Fruit fly (Drosophila melanogaster) whole organism, embryonic: ENCODE results near the gene I-2.
A peak's percentile ranks its signal among the peaks of the same experiment; 100 is the strongest.

Experiments used
- Aef1 ChIP-seq: fragments of 200-800 bp; sonication (Bioruptor generic); IDR thresholded peaks from 3 replicates; pipeline ENCODE4 v1.3.6; 2022; ENCODE audit warnings: missing biosample characterization, missing genetic modification characterization
- Antp ChIP-seq: fragments of 200-800 bp; sonication (Bioruptor generic); optimal IDR thresholded peaks from 3 replicates; lab custom pipeline; 2016; ENCODE audit warnings: missing biosample characterization, missing genetic modification characterization
- Bteb2 ChIP-seq: fragments of 200-800 bp; sonication (Bioruptor generic); optimal IDR thresholded peaks from 2 replicates; lab custom pipeline; 2016; ENCODE audit warnings: missing biosample characterization, missing genetic modification characterization
- CG10959 ChIP-seq: fragments of 200-800 bp; sonication (Bioruptor generic); IDR thresholded peaks from 2 replicates; pipeline ENCODE4 v1.3.6; 2022; ENCODE audit warnings: missing biosample characterization, missing genetic modification characterization
- CG11456 ChIP-seq: fragments of 200-800 bp; sonication (Bioruptor generic); IDR thresholded peaks from 3 replicates; pipeline ENCODE4 v1.3.6; 2022; ENCODE audit warnings: missing biosample characterization, missing genetic modification characterization
- CG12071 ChIP-seq: fragments of 200-800 bp; sonication (Bioruptor generic); optimal IDR thresholded peaks from 3 replicates; lab custom pipeline; 2018; ENCODE audit warnings: missing biosample characterization, mild to moderate bottlenecking, missing genetic modification characterization
- CG1602 ChIP-seq: fragments of 200-800 bp; sonication (Bioruptor generic); optimal IDR thresholded peaks from 3 replicates; lab custom pipeline; 2016; ENCODE audit warnings: missing biosample characterization, missing genetic modification characterization
- CG17912 ChIP-seq: fragments of 200-800 bp; sonication (Bioruptor generic); optimal IDR thresholded peaks from 2 replicates; lab custom pipeline; 2018; ENCODE audit warnings: missing biosample characterization, mild to moderate bottlenecking, missing genetic modification characterization
- CG18262 ChIP-seq: fragments of 200-800 bp; optimal IDR thresholded peaks from 3 replicates; lab custom pipeline; 2019; ENCODE audit warnings: missing biosample characterization, mild to moderate bottlenecking, missing genetic modification characterization, moderate library complexity
- CG2129 ChIP-seq: fragments of 200-800 bp; sonication (Bioruptor generic); IDR thresholded peaks from 2 replicates; pipeline ENCODE4 v1.3.6; 2022; ENCODE audit warnings: missing biosample characterization, missing genetic modification characterization; ENCODE audit not compliant: partially characterized antibody
- CG2875 ChIP-seq: fragments of 200-800 bp; sonication (Bioruptor generic); optimal IDR thresholded peaks from 2 replicates; lab custom pipeline; 2017; ENCODE audit warnings: missing biosample characterization, mild to moderate bottlenecking, missing genetic modification characterization, missing genetic modification reagents
- CG4360 ChIP-seq: fragments of 200-800 bp; sonication (Bioruptor generic); IDR thresholded peaks from 2 replicates; pipeline ENCODE4 v1.3.6; 2022; ENCODE audit warnings: missing biosample characterization, missing genetic modification characterization
- CG7271 ChIP-seq: fragments of 200-800 bp; sonication (Bioruptor generic); optimal IDR thresholded peaks from 2 replicates; lab custom pipeline; 2018; ENCODE audit warnings: missing biosample characterization, mild to moderate bottlenecking, missing genetic modification characterization, moderate library complexity
- CG8765 ChIP-seq: fragments of 200-800 bp; sonication (Bioruptor generic); IDR thresholded peaks from 2 replicates; pipeline ENCODE4 v1.3.6; 2022; ENCODE audit warnings: missing biosample characterization, missing genetic modification characterization
- CG9437 ChIP-seq: fragments of 200-800 bp; sonication (Bioruptor generic); optimal IDR thresholded peaks from 2 replicates; lab custom pipeline; 2018; ENCODE audit warnings: missing biosample characterization, mild to moderate bottlenecking, missing genetic modification characterization
- CG9609 ChIP-seq: fragments of 200-800 bp; sonication (Bioruptor generic); optimal IDR thresholded peaks from 3 replicates; lab custom pipeline; 2016; ENCODE audit warnings: missing biosample characterization, missing genetic modification characterization
- Doc3 ChIP-seq: fragments of 200-800 bp; sonication (Bioruptor generic); IDR thresholded peaks from 3 replicates; pipeline ENCODE4 v1.3.6; 2022; ENCODE audit warnings: missing biosample characterization, missing genetic modification characterization; ENCODE audit not compliant: partially characterized antibody
- Drgx ChIP-seq: fragments of 200-800 bp; sonication (Bioruptor generic); IDR thresholded peaks from 2 replicates; pipeline ENCODE4 v1.3.6; 2022; ENCODE audit warnings: missing biosample characterization, missing genetic modification characterization
- Ets65A ChIP-seq: fragments of 200-800 bp; sonication (Bioruptor generic); peaks from one replicate; lab custom pipeline; 2016; ENCODE audit warnings: missing biosample characterization, missing genetic modification characterization
- Ets97D ChIP-seq: fragments of 200-800 bp; sonication (Bioruptor generic); optimal IDR thresholded peaks from 3 replicates; lab custom pipeline; 2016; ENCODE audit warnings: missing biosample characterization, missing genetic modification characterization
- HLH3B ChIP-seq: fragments of 200-800 bp; sonication (Bioruptor generic); IDR thresholded peaks from 2 replicates; pipeline ENCODE4 v1.3.6; 2022; ENCODE audit warnings: missing biosample characterization, missing genetic modification characterization
- Kr ChIP-seq: fragments of 200-800 bp; sonication (Bioruptor generic); optimal IDR thresholded peaks from 2 replicates; lab custom pipeline; 2017; ENCODE audit warnings: missing biosample characterization, mild to moderate bottlenecking, missing genetic modification characterization
- Mad ChIP-seq: fragments of 200-800 bp; sonication (Bioruptor generic); optimal IDR thresholded peaks from 2 replicates; lab custom pipeline; 2016; ENCODE audit warnings: missing biosample characterization, missing genetic modification characterization
- Med ChIP-seq: fragments of 200-800 bp; sonication (Bioruptor generic); peaks from one replicate; lab custom pipeline; 2016; ENCODE audit warnings: missing biosample characterization, missing genetic modification characterization, mild to moderate bottlenecking, inconsistent platforms, moderate library complexity
- Rfx ChIP-seq: fragments of 200-800 bp; sonication (Bioruptor generic); IDR thresholded peaks from 2 replicates; pipeline ENCODE4 v1.3.6; 2022; ENCODE audit warnings: missing biosample characterization, missing genetic modification characterization
- ab ChIP-seq: fragments of 200-800 bp; sonication (Bioruptor generic); optimal IDR thresholded peaks from 2 replicates; lab custom pipeline; 2016; ENCODE audit warnings: missing biosample characterization, missing genetic modification characterization
- aop ChIP-seq: fragments of 200-800 bp; sonication (Bioruptor generic); IDR thresholded peaks from 2 replicates; pipeline ENCODE4 v1.3.6; 2022; ENCODE audit warnings: missing biosample characterization, missing genetic modification characterization
- bbx ChIP-seq: fragments of 200-800 bp; sonication (Bioruptor generic); IDR thresholded peaks from 2 replicates; pipeline ENCODE4 v1.3.6; 2022; ENCODE audit warnings: missing biosample characterization, missing genetic modification characterization; ENCODE audit not compliant: partially characterized antibody
- bowl ChIP-seq: fragments of 200-800 bp; sonication (Bioruptor generic); IDR thresholded peaks from 2 replicates; pipeline ENCODE4 v1.3.6; 2022; ENCODE audit warnings: missing biosample characterization, missing genetic modification characterization
- br ChIP-seq: fragments of >200 bp; optimal IDR thresholded peaks from 2 replicates; lab custom pipeline; 2017
- chinmo ChIP-seq: fragments of 200-800 bp; sonication (Bioruptor generic); IDR thresholded peaks from 4 replicates; pipeline ENCODE4 v1.3.6; 2022; ENCODE audit warnings: missing biosample characterization, missing genetic modification characterization; ENCODE audit not compliant: partially characterized antibody
- corto ChIP-seq: fragments of 200-800 bp; sonication (Bioruptor generic); optimal IDR thresholded peaks from 2 replicates; lab custom pipeline; 2016; ENCODE audit warnings: missing biosample characterization, mild to moderate bottlenecking, missing genetic modification characterization, moderate library complexity
- crc ChIP-seq: fragments of 200-800 bp; sonication (Bioruptor generic); optimal IDR thresholded peaks from 2 replicates; lab custom pipeline; 2016; ENCODE audit warnings: missing biosample characterization, missing genetic modification characterization
- croc ChIP-seq: fragments of 200-800 bp; sonication (Bioruptor generic); conservative IDR thresholded peaks from 3 replicates; pipeline ENCODE4 v1.3.6; 2022; ENCODE audit warnings: missing biosample characterization, missing genetic modification characterization
- ems ChIP-seq: fragments of 200-800 bp; sonication (Bioruptor generic); optimal IDR thresholded peaks from 3 replicates; lab custom pipeline; 2016; ENCODE audit warnings: missing biosample characterization, missing genetic modification characterization
- eve ChIP-seq, 2 experiments: fragments of >200 bp; optimal IDR thresholded peaks; 2 replicates each; lab custom pipeline; 2017; ENCODE audit warnings: missing biosample characterization in 2 of 2, missing genetic modification characterization in 2 of 2
- fu2 ChIP-seq: fragments of 200-800 bp; sonication (Bioruptor generic); optimal IDR thresholded peaks from 2 replicates; lab custom pipeline; 2016; ENCODE audit warnings: missing biosample characterization, missing genetic modification characterization
- gcm ChIP-seq: fragments of 200-800 bp; sonication (Bioruptor generic); optimal IDR thresholded peaks from 2 replicates; lab custom pipeline; 2019; ENCODE audit warnings: missing biosample characterization, mild to moderate bottlenecking, missing genetic modification characterization, moderate library complexity
- gem ChIP-seq: fragments of 200-800 bp; sonication (Bioruptor generic); optimal IDR thresholded peaks from 2 replicates; lab custom pipeline; 2019; ENCODE audit warnings: missing biosample characterization, mild to moderate bottlenecking, missing genetic modification characterization, moderate library complexity
- grn ChIP-seq: fragments of 200-800 bp; sonication (Bioruptor generic); optimal IDR thresholded peaks from 3 replicates; lab custom pipeline; 2017; ENCODE audit warnings: missing biosample characterization, missing genetic modification characterization
- insv ChIP-seq, 2 experiments: fragments of 200-800 bp; sonication (Bioruptor generic); optimal IDR thresholded peaks; 3 replicates each; lab custom pipeline; 2016 to 2018; ENCODE audit warnings: missing biosample characterization in 2 of 2, missing genetic modification characterization in 2 of 2
- jing ChIP-seq: fragments of 200-800 bp; sonication (Bioruptor generic); optimal IDR thresholded peaks from 2 replicates; lab custom pipeline; 2018; ENCODE audit warnings: missing biosample characterization, mild to moderate bottlenecking, missing genetic modification characterization
- pan ChIP-seq, 4 experiments: fragments of >200 bp in 3 of 4; fragments of 200-800 bp in 1 of 4; sonication (Bioruptor generic) in 1 of 4; optimal IDR thresholded peaks in 3 of 4; IDR thresholded peaks in 1 of 4; 2 replicates each; pipeline versions ENCODE4 v1.3.6 to Lab custom; 2017 to 2022; ENCODE audit warnings: missing biosample characterization in 2 of 4, missing genetic modification characterization in 2 of 4, mixed read lengths in 1 of 4
- phol ChIP-seq: fragments of 200-800 bp; sonication (Bioruptor generic); optimal IDR thresholded peaks from 3 replicates; lab custom pipeline; 2018; ENCODE audit warnings: missing biosample characterization, mild to moderate bottlenecking, missing genetic modification characterization, moderate library complexity
- ranshi ChIP-seq: fragments of 200-800 bp; sonication (Bioruptor generic); IDR thresholded peaks from 2 replicates; pipeline ENCODE4 v1.3.6; 2022; ENCODE audit warnings: missing biosample characterization, missing genetic modification characterization
- slbo ChIP-seq: fragments of 200-800 bp; sonication (Bioruptor generic); IDR thresholded peaks from 2 replicates; pipeline ENCODE4 v1.3.6; 2022; ENCODE audit warnings: missing biosample characterization, missing genetic modification characterization
- stwl ChIP-seq: fragments of 200-800 bp; sonication (Bioruptor generic); optimal IDR thresholded peaks from 3 replicates; lab custom pipeline; 2018; ENCODE audit warnings: missing biosample characterization, mild to moderate bottlenecking, missing genetic modification characterization, moderate library complexity
- tll ChIP-seq, 2 experiments: fragments of 200-800 bp in 1 of 2; fragments of >200 bp in 1 of 2; sonication (Bioruptor generic) in 1 of 2; optimal IDR thresholded peaks; 2 replicates each; lab custom pipeline; 2017 to 2019; ENCODE audit warnings: missing biosample characterization in 2 of 2, missing genetic modification characterization in 2 of 2, mild to moderate bottlenecking in 1 of 2, moderate library complexity in 1 of 2
- zen ChIP-seq: fragments of 200-800 bp; sonication (Bioruptor generic); optimal IDR thresholded peaks from 3 replicates; lab custom pipeline; 2018; ENCODE audit warnings: missing biosample characterization, mild to moderate bottlenecking, missing genetic modification characterization, moderate library complexity

I-2 gene

DNA sequence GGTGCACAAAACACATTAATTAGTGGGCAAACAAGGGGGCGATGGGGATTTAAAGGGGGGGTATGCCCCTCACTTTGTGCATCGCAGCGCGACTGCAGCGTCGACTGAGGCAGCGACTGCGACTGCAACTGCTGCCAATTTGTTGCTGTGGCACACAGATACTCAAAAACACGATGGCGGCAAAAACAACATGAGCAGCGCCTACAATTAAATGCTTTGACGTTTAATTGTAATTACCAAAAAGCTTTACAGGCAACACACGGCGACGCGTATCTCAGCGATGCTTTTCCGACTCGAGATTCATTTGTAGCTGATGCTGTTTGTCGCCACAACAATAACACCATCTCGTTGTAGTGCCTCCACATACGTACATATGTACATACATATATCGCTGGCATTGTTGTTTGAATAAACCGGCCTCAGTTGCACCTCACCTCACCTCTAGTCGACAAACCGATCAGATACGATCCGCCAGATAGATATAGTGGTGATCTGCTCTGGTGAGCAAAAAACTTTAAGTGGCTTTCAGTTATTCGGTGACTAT, 15.4 kb downstream of the I-2 start:
- TF ChIP-seq Drgx (GFP tag; lab: Robert Waterston, UW) (peak; percentile 38; the same call in 1 of the 2 replicates), CG11456 (0 out of 3 replicates have a peak, but pooled peaks have one; percentile 30), pan (optimal IDR thresholded peaks at IDR 0.05; lab: Kevin White, UChicago) (no peak), pan (GFP tag; optimal IDR thresholded peaks at IDR 0.05 in 1 of 2, IDR thresholded peaks at IDR 0.05 in 1 of 2) (peak in 1 of 2 experiments; percentile 4), CG12071 (GFP tag; lab: Kevin White, UChicago) (no peak), ems (GFP tag; lab: Kevin White, UChicago) (no peak), Kr (GFP tag; lab: Kevin White, UChicago) (no peak), CG4360 (GFP tag; lab: Robert Waterston, UW) (no peak), chinmo (GFP tag; lab: Robert Waterston, UW) (0 out of 4 replicates have a peak, but pooled peaks have one; percentile 50), grn (GFP tag; lab: Kevin White, UChicago) (peak; percentile 17), Med (GFP tag; lab: Kevin White, UChicago) (peak; percentile 27)

DNA sequence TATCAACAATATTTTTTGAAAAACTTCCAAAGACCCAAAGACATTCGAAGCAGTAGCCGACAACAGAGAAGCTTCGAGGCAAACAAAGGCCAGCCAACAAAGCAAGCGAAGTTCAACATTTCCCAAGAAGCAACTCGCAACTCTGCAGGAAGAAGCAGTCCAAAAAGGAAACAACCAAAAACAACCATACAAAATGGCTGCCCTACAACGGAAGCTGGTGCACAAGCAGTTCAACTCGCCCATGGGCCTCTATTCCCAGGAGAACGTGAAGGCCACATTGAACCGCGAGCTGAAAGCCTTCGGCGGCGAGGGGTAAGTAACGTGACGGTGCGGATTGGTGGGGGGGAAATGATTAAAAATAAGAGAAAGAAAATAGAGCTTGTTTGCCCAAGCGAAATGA, 16.4 kb downstream of the I-2 start:
- TF ChIP-seq crc (GFP tag; lab: Kevin White, UChicago) (no peak), Aef1 (GFP tag; lab: Robert Waterston, UW) (no peak), Rfx (GFP tag; lab: Robert Waterston, UW) (0 out of 2 replicates have a peak, but pooled peaks have one; percentile 15), stwl (tag; lab: Kevin White, UChicago) (peak; percentile 10), aop (GFP tag; lab: Robert Waterston, UW) (no peak), phol (tag; lab: Kevin White, UChicago) (peak; percentile 64), gem (tag; lab: Kevin White, UChicago) (no peak), ab (GFP tag; lab: Kevin White, UChicago) (no peak), zen (tag; lab: Kevin White, UChicago) (peak; percentile 38), CG7271 (tag; lab: Kevin White, UChicago) (peak; percentile 79), fu2 (GFP tag; lab: Kevin White, UChicago) (no peak), CG2875 (GFP tag; lab: Kevin White, UChicago) (no peak), CG9609 (GFP tag; lab: Kevin White, UChicago) (no peak), CG2129 (no peak), HLH3B (GFP tag; lab: Robert Waterston, UW) (no peak), CG17912 (GFP tag; lab: Kevin White, UChicago) (no peak), corto (GFP tag; lab: Kevin White, UChicago) (no peak), eve (GFP tag; optimal IDR thresholded peaks at IDR 0.05; lab: Kevin White, UChicago) (no peak), jing (no peak), bowl (GFP tag; lab: Robert Waterston, UW) (no peak), insv (GFP tag; optimal IDR thresholded peaks at IDR 0.05; lab: Kevin White, UChicago) (no peak), Antp (no peak), Bteb2 (GFP tag; lab: Kevin White, UChicago) (no peak), Ets65A (peak; percentile 36), CG1602 (GFP tag; lab: Kevin White, UChicago) (no peak), CG10959 (0 out of 2 replicates have a peak, but pooled peaks have one; percentile 30), CG8765 (GFP tag; lab: Robert Waterston, UW) (no peak), Mad (GFP tag; lab: Kevin White, UChicago) (no peak), Doc3 (GFP tag; lab: Robert Waterston, UW) (no peak), gcm (GFP tag; lab: Kevin White, UChicago) (no peak), Ets97D (GFP tag; lab: Kevin White, UChicago) (peak; percentile 75), br (lab: Kevin White, UChicago) (no peak), CG9437 (GFP tag; lab: Kevin White, UChicago) (no peak), croc (GFP tag; lab: Robert Waterston, UW) (no peak), ranshi (GFP tag; lab: Robert Waterston, UW) (no peak), slbo (GFP tag; lab: Robert Waterston, UW) (0 out of 2 replicates have a peak, but pooled peaks have one; percentile 16), tll (GFP tag; optimal IDR thresholded peaks at IDR 0.05; lab: Kevin White, UChicago) (no peak), CG18262 (no peak), bbx (GFP tag; lab: Robert Waterston, UW) (no peak)
